Worm (Caenorhabditis elegans) whole organism, early embryonic: Measurements from ENCODE around the gene dsb-2.
A peak's percentile ranks its signal among the peaks of the same experiment; 100 is the strongest.

Source experiments
- F13C5.2 ChIP-seq: sonication (generic microtip); optimal IDR thresholded peaks from 2 replicates; lab custom pipeline; 2017; ENCODE audit warnings: mild to moderate bottlenecking, missing genetic modification characterization, inconsistent platforms, missing compliant biosample characterization
- ama-1 ChIP-seq: fragments of 150-350 bp; optimal IDR thresholded peaks from 2 replicates; lab custom pipeline; 2014
- ceh-13 ChIP-seq: fragments of 200-800 bp; sonication (Bioruptor generic); optimal IDR thresholded peaks from 2 replicates; lab custom pipeline; 2018; ENCODE audit warnings: mild to moderate bottlenecking, missing genetic modification characterization, missing compliant biosample characterization
- flt-1 ChIP-seq: fragments of 200-800 bp; sonication (Bioruptor generic); IDR thresholded peaks from 2 replicates; pipeline ENCODE4 v1.3.6; 2022; ENCODE audit warnings: missing genetic modification characterization, missing compliant biosample characterization
- hmg-4 ChIP-seq: fragments of 200-800 bp; sonication (Bioruptor generic); optimal IDR thresholded peaks from 2 replicates; lab custom pipeline; 2018; ENCODE audit warnings: mild to moderate bottlenecking, missing genetic modification characterization, missing compliant biosample characterization
- pes-1 ChIP-seq: fragments of 200-800 bp; sonication (Bioruptor generic); IDR thresholded peaks from 2 replicates; pipeline ENCODE4 v1.3.6; 2022; ENCODE audit warnings: missing genetic modification reagents, missing genetic modification characterization, missing compliant biosample characterization
- scrt-1 ChIP-seq: fragments of 200-800 bp; sonication (Bioruptor generic); IDR thresholded peaks from 2 replicates; pipeline ENCODE4 v1.3.6; 2022; ENCODE audit warnings: missing genetic modification characterization, missing compliant biosample characterization
- sea-1 ChIP-seq: fragments of 200-800 bp; sonication (Bioruptor generic); conservative IDR thresholded peaks from 2 replicates; pipeline ENCODE4 v1.3.6; 2022; ENCODE audit warnings: missing genetic modification characterization, missing compliant biosample characterization
- tbx-11 ChIP-seq: fragments of 200-800 bp; sonication (Bioruptor generic); IDR thresholded peaks from 2 replicates; pipeline ENCODE4 v1.3.6; 2022; ENCODE audit warnings: missing genetic modification characterization, missing compliant biosample characterization
- tbx-37 ChIP-seq: fragments of 200-800 bp; sonication (Bioruptor generic); conservative IDR thresholded peaks from 2 replicates; pipeline ENCODE4 v1.3.6; 2022; ENCODE audit warnings: missing genetic modification reagents, missing genetic modification characterization, missing compliant biosample characterization
- tra-4 ChIP-seq: sonication (generic microtip); optimal IDR thresholded peaks from 2 replicates; lab custom pipeline; 2017; ENCODE audit warnings: missing genetic modification characterization, missing compliant biosample characterization

- no peak for TF ChIP-seq hmg-4 (GFP tag; lab: Kevin White, UChicago)
- TF ChIP-seq tbx-37 (GFP tag; lab: Robert Waterston, UW), result no peak
- TF ChIP-seq ama-1 (lab: Kevin White, UChicago), result no peak
- no peak for TF ChIP-seq tra-4 (tag; lab: Kevin White, UChicago)
- TF ChIP-seq scrt-1 (GFP tag; lab: Robert Waterston, UW), result no peak
- TF ChIP-seq tbx-11 (GFP tag; lab: Robert Waterston, UW), result no peak
- TF ChIP-seq ceh-13 (GFP tag; lab: Kevin White, UChicago), result no peak
- peak; percentile 1 for TF ChIP-seq F13C5.2 (tag; lab: Kevin White, UChicago)
- TF ChIP-seq sea-1 (GFP tag; lab: Robert Waterston, UW), result no peak
- TF ChIP-seq pes-1 (GFP tag; lab: Robert Waterston, UW), result 0 out of 2 replicates have a peak, but pooled peaks have one; percentile 3
- TF ChIP-seq flt-1, result no peak
Observed at ce11 chrII:14399595-14399994, 11.3 kb upstream of the dsb-2 start.
